Fruit fly (Drosophila melanogaster) whole organism, larva: ENCODE data around the gene hdm.

Experiments used
- noc ChIP-seq: fragments of 200-800 bp; sonication (Bioruptor generic); optimal IDR thresholded peaks from 3 replicates; lab custom pipeline; 2019; ENCODE audit warnings: missing biosample characterization, mild to moderate bottlenecking, missing genetic modification characterization, moderate library complexity

hdm gene

dm6 chrX:7944151-7944713, 24.3 kb upstream of the hdm start:
- TF ChIP-seq noc (tag; lab: Kevin White, UChicago), result no peak

dm6 chrX:7938482-7938804, 18.5 kb upstream of the hdm start:
- no peak for TF ChIP-seq noc (tag; lab: Kevin White, UChicago)

dm6 chrX:7937588-7938481, 17.9 kb upstream of the hdm start:
- TF ChIP-seq noc (tag; lab: Kevin White, UChicago), result peak; percentile 28

dm6 chrX:7935798-7936572, 16.1 kb upstream of the hdm start, which contains the start of gene Ubr3:
TSS of gene Ubr3 (plus strand) at chrX:7935896.
- peak; percentile 54 for TF ChIP-seq noc (tag; lab: Kevin White, UChicago)

- TF ChIP-seq noc (tag; lab: Kevin White, UChicago), result peak; percentile 44
Observed at dm6 chrX:7934679-7935078, 14.7 kb upstream of the hdm start, which contains the start of gene RpS14b. TSS of gene RpS14b (plus strand) at chrX:7934898.

- peak; percentile 8 for TF ChIP-seq noc (tag; lab: Kevin White, UChicago)
Observed at dm6 chrX:7933210-7933915, 13.4 kb upstream of the hdm start, which contains the start of the genes Dhdds and RpS14a. TSS of gene Dhdds (minus strand) at chrX:7933351. TSS of gene RpS14a (plus strand) at chrX:7933742.

- TF ChIP-seq noc (tag; lab: Kevin White, UChicago), result no peak
Observed at dm6 chrX:7931028-7931549, 11.2 kb upstream of the hdm start, which contains the start of gene mahe. TSS of gene mahe (minus strand) at chrX:7931382.

dm6 chrX:7930236-7931027, 10.5 kb upstream of the hdm start:
- no peak for TF ChIP-seq noc (tag; lab: Kevin White, UChicago)

dm6 chrX:7924913-7925312, 5.0 kb upstream of the hdm start:
- TF ChIP-seq noc (tag; lab: Kevin White, UChicago), result no peak

dm6 chrX:7923063-7923462, 3.1 kb upstream of the hdm start:
- no peak for TF ChIP-seq noc (tag; lab: Kevin White, UChicago)

- no peak for TF ChIP-seq noc (tag; lab: Kevin White, UChicago)
Observed at dm6 chrX:7911983-7912630, 7.8 kb downstream of the hdm start, which contains the start of gene snz. TSS of gene snz (plus strand) at chrX:7912089.

- TF ChIP-seq noc (tag; lab: Kevin White, UChicago), result no peak
Observed at dm6 chrX:7909482-7909881, 10.4 kb downstream of the hdm start.

- no peak for TF ChIP-seq noc (tag; lab: Kevin White, UChicago)
Observed at dm6 chrX:7909069-7909389, 10.9 kb downstream of the hdm start.
